Fruit fly (Drosophila melanogaster): ENCODE results near the gene sip1.

- no peak for TF ChIP-seq CTCF (optimal IDR thresholded peaks at IDR 0.05)
- no peak for TF ChIP-seq CG8478 (optimal IDR thresholded peaks at IDR 0.05)
Measured at dm6 chr2L:5765139-5765538, 44.3 kb downstream of the sip1 start.
